Fruit fly (Drosophila melanogaster) whole organism, embryonic: ENCODE measurements around the gene mRpS10.

ENCODE experiments used
- Adf1 ChIP-seq: fragments of 200-800 bp; sonication (Bioruptor generic); IDR thresholded peaks from 2 replicates; pipeline ENCODE4 v1.3.6; 2022; ENCODE audit warnings: missing biosample characterization, missing genetic modification characterization
- Atf6 ChIP-seq: fragments of 200-800 bp; sonication (Bioruptor generic); IDR thresholded peaks from 2 replicates; pipeline ENCODE4 v1.3.6; 2022; ENCODE audit warnings: missing biosample characterization, missing genetic modification characterization
- BtbVII ChIP-seq: fragments of 200-800 bp; sonication (Bioruptor generic); optimal IDR thresholded peaks from 3 replicates; lab custom pipeline; 2017; ENCODE audit warnings: missing biosample characterization, mild to moderate bottlenecking, missing genetic modification characterization
- Bteb2 ChIP-seq: fragments of 200-800 bp; sonication (Bioruptor generic); optimal IDR thresholded peaks from 2 replicates; lab custom pipeline; 2016; ENCODE audit warnings: missing biosample characterization, missing genetic modification characterization
- CG10147 ChIP-seq: fragments of 200-800 bp; sonication (Bioruptor generic); optimal IDR thresholded peaks from 2 replicates; lab custom pipeline; 2019; ENCODE audit warnings: missing biosample characterization, mild to moderate bottlenecking, missing genetic modification characterization, moderate library complexity
- CG10543 ChIP-seq: fragments of 200-800 bp; sonication (Bioruptor generic); optimal IDR thresholded peaks from 3 replicates; lab custom pipeline; 2017; ENCODE audit warnings: missing biosample characterization, mild to moderate bottlenecking, missing genetic modification characterization, moderate library complexity
- CG12155 ChIP-seq: fragments of 200-800 bp; sonication (Bioruptor generic); optimal IDR thresholded peaks from 3 replicates; lab custom pipeline; 2016; ENCODE audit warnings: missing biosample characterization, missing genetic modification characterization
- CG13296 ChIP-seq: fragments of 200-800 bp; sonication (Bioruptor generic); optimal IDR thresholded peaks from 3 replicates; lab custom pipeline; 2018; ENCODE audit warnings: missing biosample characterization, mild to moderate bottlenecking, missing genetic modification characterization
- CG14667 ChIP-seq: fragments of 200-800 bp; sonication (Bioruptor generic); IDR thresholded peaks from 2 replicates; pipeline ENCODE4 v1.3.6; 2022; ENCODE audit warnings: missing biosample characterization, missing genetic modification characterization
- CG1529 ChIP-seq: fragments of 200-800 bp; sonication (Bioruptor generic); optimal IDR thresholded peaks from 3 replicates; lab custom pipeline; 2018; ENCODE audit warnings: missing biosample characterization, missing genetic modification characterization
- CG16779 ChIP-seq: fragments of 200-800 bp; sonication (Bioruptor generic); IDR thresholded peaks from 2 replicates; pipeline ENCODE4 v1.3.6; 2022; ENCODE audit warnings: missing biosample characterization, missing genetic modification characterization
- CG17612 ChIP-seq: fragments of 200-800 bp; sonication (Bioruptor generic); IDR thresholded peaks from 2 replicates; pipeline ENCODE4 v1.3.6; 2022; ENCODE audit warnings: missing biosample characterization, missing genetic modification characterization
- CG2120 ChIP-seq: fragments of 200-800 bp; sonication (Bioruptor generic); optimal IDR thresholded peaks from 3 replicates; lab custom pipeline; 2016; ENCODE audit warnings: missing biosample characterization, missing genetic modification characterization
- CG3407 ChIP-seq: fragments of 200-800 bp; sonication (Bioruptor generic); optimal IDR thresholded peaks from 2 replicates; lab custom pipeline; 2018; ENCODE audit warnings: missing biosample characterization, mild to moderate bottlenecking, missing genetic modification characterization
- CG4854 ChIP-seq: fragments of 200-800 bp; sonication (Bioruptor generic); optimal IDR thresholded peaks from 2 replicates; lab custom pipeline; 2016; ENCODE audit warnings: missing biosample characterization, missing genetic modification characterization, inconsistent platforms
- CG8290 ChIP-seq, 3 experiments: fragments of 200-800 bp; sonication (Bioruptor generic); optimal IDR thresholded peaks; 2 replicates each; lab custom pipeline; 2016 to 2019; ENCODE audit warnings: missing biosample characterization in 3 of 3, missing genetic modification characterization in 3 of 3, mild to moderate bottlenecking in 2 of 3, moderate library complexity in 1 of 3
- CkIIα-i1 ChIP-seq: fragments of 200-800 bp; sonication (Bioruptor generic); IDR thresholded peaks from 2 replicates; pipeline ENCODE4 v1.3.6; 2022; ENCODE audit warnings: missing biosample characterization, missing genetic modification characterization
- Dref ChIP-seq: fragments of 200-800 bp; sonication (Bioruptor generic); IDR thresholded peaks from 2 replicates; pipeline ENCODE4 v1.3.6; 2022; ENCODE audit warnings: missing biosample characterization, missing genetic modification characterization
- Fer3 ChIP-seq: fragments of 200-800 bp; sonication (Bioruptor generic); optimal IDR thresholded peaks from 2 replicates; lab custom pipeline; 2018; ENCODE audit warnings: missing biosample characterization, mild to moderate bottlenecking, missing genetic modification characterization, moderate library complexity
- H2.0 ChIP-seq: fragments of 200-800 bp; sonication (Bioruptor generic); IDR thresholded peaks from 2 replicates; pipeline ENCODE4 v1.3.6; 2022; ENCODE audit warnings: missing biosample characterization, missing genetic modification characterization
- Mad ChIP-seq: fragments of 200-800 bp; sonication (Bioruptor generic); optimal IDR thresholded peaks from 2 replicates; lab custom pipeline; 2016; ENCODE audit warnings: missing biosample characterization, missing genetic modification characterization
- Mes4 ChIP-seq: fragments of 200-800 bp; sonication (Bioruptor generic); optimal IDR thresholded peaks from 2 replicates; lab custom pipeline; 2016; ENCODE audit warnings: missing biosample characterization, missing genetic modification characterization
- Nf-YA ChIP-seq: fragments of 200-800 bp; sonication (Bioruptor generic); IDR thresholded peaks from 2 replicates; pipeline ENCODE4 v1.3.6; 2022; ENCODE audit warnings: missing biosample characterization, missing genetic modification characterization
- Pdp1 ChIP-seq, 2 experiments: fragments of 200-800 bp; sonication (Bioruptor generic); optimal IDR thresholded peaks; 3 replicates each; lab custom pipeline; 2016; ENCODE audit warnings: missing biosample characterization in 2 of 2, missing genetic modification characterization in 2 of 2, mild to moderate bottlenecking in 1 of 2, moderate library complexity in 1 of 2
- Six4 ChIP-seq: fragments of 200-800 bp; sonication (Bioruptor generic); optimal IDR thresholded peaks from 2 replicates; lab custom pipeline; 2016; ENCODE audit warnings: missing biosample characterization, missing genetic modification characterization
- TFAM ChIP-seq: fragments of 200-800 bp; sonication (Bioruptor generic); optimal IDR thresholded peaks from 2 replicates; lab custom pipeline; 2017; ENCODE audit warnings: missing biosample characterization, missing genetic modification characterization, inconsistent platforms
- Taf1 ChIP-seq: fragments of 200-800 bp; sonication (Bioruptor generic); IDR thresholded peaks from 2 replicates; pipeline ENCODE4 v1.3.6; 2022; ENCODE audit warnings: missing biosample characterization, missing genetic modification characterization
- bbx ChIP-seq: fragments of 200-800 bp; sonication (Bioruptor generic); IDR thresholded peaks from 2 replicates; pipeline ENCODE4 v1.3.6; 2022; ENCODE audit warnings: missing biosample characterization, missing genetic modification characterization; ENCODE audit not compliant: partially characterized antibody
- btn ChIP-seq: fragments of 200-800 bp; sonication (Bioruptor generic); optimal IDR thresholded peaks from 2 replicates; lab custom pipeline; 2016; ENCODE audit warnings: missing biosample characterization, missing genetic modification characterization
- cad ChIP-seq: fragments of >200 bp; optimal IDR thresholded peaks from 2 replicates; lab custom pipeline; 2017; ENCODE audit warnings: missing biosample characterization, missing genetic modification characterization
- chinmo ChIP-seq: fragments of 200-800 bp; sonication (Bioruptor generic); IDR thresholded peaks from 4 replicates; pipeline ENCODE4 v1.3.6; 2022; ENCODE audit warnings: missing biosample characterization, missing genetic modification characterization; ENCODE audit not compliant: partially characterized antibody
- ci ChIP-seq: fragments of 200-800 bp; sonication (Bioruptor generic); IDR thresholded peaks from 3 replicates; pipeline ENCODE4 v1.3.6; 2022; ENCODE audit warnings: missing biosample characterization, missing genetic modification characterization
- disco-r ChIP-seq: fragments of 200-800 bp; sonication (Bioruptor generic); optimal IDR thresholded peaks from 2 replicates; lab custom pipeline; 2016; ENCODE audit warnings: missing biosample characterization, missing genetic modification characterization
- dpn ChIP-seq, 2 experiments: fragments of 200-800 bp; sonication (Bioruptor generic); optimal IDR thresholded peaks; 3 replicates each; lab custom pipeline; 2016; ENCODE audit warnings: missing biosample characterization in 2 of 2, missing genetic modification characterization in 2 of 2
- gcm ChIP-seq: fragments of 200-800 bp; sonication (Bioruptor generic); optimal IDR thresholded peaks from 2 replicates; lab custom pipeline; 2019; ENCODE audit warnings: missing biosample characterization, mild to moderate bottlenecking, missing genetic modification characterization, moderate library complexity
- gt ChIP-seq: fragments of 200-800 bp; sonication (Bioruptor generic); IDR thresholded peaks from 2 replicates; pipeline ENCODE4 v1.3.6; 2022; ENCODE audit warnings: missing biosample characterization, missing genetic modification characterization
- hbn ChIP-seq: fragments of 200-800 bp; sonication (Bioruptor generic); IDR thresholded peaks from 2 replicates; pipeline ENCODE4 v1.3.6; 2022; ENCODE audit warnings: missing biosample characterization, missing genetic modification characterization; ENCODE audit not compliant: partially characterized antibody
- jing ChIP-seq: fragments of 200-800 bp; sonication (Bioruptor generic); optimal IDR thresholded peaks from 2 replicates; lab custom pipeline; 2018; ENCODE audit warnings: missing biosample characterization, mild to moderate bottlenecking, missing genetic modification characterization
- kay ChIP-seq: fragments of 200-800 bp; sonication (Bioruptor generic); optimal IDR thresholded peaks from 2 replicates; lab custom pipeline; 2016; ENCODE audit warnings: missing biosample characterization, missing genetic modification characterization
- nerfin-2 ChIP-seq: fragments of 200-800 bp; sonication (Bioruptor generic); IDR thresholded peaks from 2 replicates; pipeline ENCODE4 v1.3.6; 2022; ENCODE audit warnings: missing biosample characterization, missing genetic modification characterization; ENCODE audit not compliant: partially characterized antibody
- nom ChIP-seq: fragments of 200-800 bp; sonication (Bioruptor generic); optimal IDR thresholded peaks from 2 replicates; lab custom pipeline; 2017; ENCODE audit warnings: missing biosample characterization, missing genetic modification characterization, mild to moderate bottlenecking, moderate library complexity, missing genetic modification reagents
- oc ChIP-seq: fragments of 200-800 bp; sonication (Bioruptor generic); optimal IDR thresholded peaks from 2 replicates; lab custom pipeline; 2018; ENCODE audit warnings: missing biosample characterization, mild to moderate bottlenecking, missing genetic modification characterization, moderate library complexity
- p53 ChIP-seq: fragments of 200-800 bp; sonication (Bioruptor generic); optimal IDR thresholded peaks from 2 replicates; lab custom pipeline; 2016; ENCODE audit warnings: missing biosample characterization, missing genetic modification characterization
- phol ChIP-seq: fragments of 200-800 bp; sonication (Bioruptor generic); optimal IDR thresholded peaks from 3 replicates; lab custom pipeline; 2018; ENCODE audit warnings: missing biosample characterization, mild to moderate bottlenecking, missing genetic modification characterization, moderate library complexity
- prd ChIP-seq, 3 experiments: fragments of >200 bp in 2 of 3; fragments of 200-800 bp in 1 of 3; sonication (Bioruptor generic) in 1 of 3; optimal IDR thresholded peaks in 2 of 3; IDR thresholded peaks in 1 of 3; 2 replicates in 2 of 3; 3 replicates in 1 of 3; pipeline versions ENCODE4 v1.3.6 to Lab custom; 2017 to 2022; ENCODE audit warnings: missing biosample characterization in 1 of 3, missing genetic modification characterization in 1 of 3
- shn ChIP-seq: fragments of 200-800 bp; sonication (Bioruptor generic); optimal IDR thresholded peaks from 3 replicates; lab custom pipeline; 2016; ENCODE audit warnings: missing biosample characterization, missing genetic modification characterization
- sima ChIP-seq: fragments of 200-800 bp; sonication (Bioruptor generic); optimal IDR thresholded peaks from 2 replicates; lab custom pipeline; 2016; ENCODE audit warnings: missing biosample characterization, missing genetic modification characterization
- unpg ChIP-seq: fragments of 200-800 bp; sonication (Bioruptor generic); optimal IDR thresholded peaks from 3 replicates; lab custom pipeline; 2018; ENCODE audit warnings: missing biosample characterization, mild to moderate bottlenecking, missing genetic modification characterization, moderate library complexity

Gene mRpS10

dm6 chr3R:15218824-15219576 is 10.5 kb upstream of the mRpS10 start, which contains the start of the genes SIDL and CG12241 (continued):
- TF ChIP-seq gt (GFP tag; lab: Robert Waterston, UW), result peak; percentile 76
- TF ChIP-seq jing (GFP tag; lab: Kevin White, UChicago), result no peak
- peak; percentile 65 for TF ChIP-seq Six4
- TF ChIP-seq CG10147, result peak; percentile 73
- TF ChIP-seq Dref (GFP tag; lab: Robert Waterston, UW), result peak; percentile 68
- no peak for TF ChIP-seq cad (GFP tag; lab: Kevin White, UChicago)
- peak; percentile 73 for TF ChIP-seq CG4854
- TF ChIP-seq Atf6, result peak; percentile 58
- no peak for TF ChIP-seq prd (optimal IDR thresholded peaks at IDR 0.05; lab: Kevin White, UChicago)
- TF ChIP-seq prd (GFP tag; IDR thresholded peaks at IDR 0.05; lab: Robert Waterston, UW), result peak; percentile 96
- peak; percentile 82 for TF ChIP-seq phol (tag; lab: Kevin White, UChicago)
- peak; percentile 21 for TF ChIP-seq shn (GFP tag; lab: Kevin White, UChicago)
- TF ChIP-seq Bteb2 (GFP tag; lab: Kevin White, UChicago), result peak; percentile 63
- TF ChIP-seq hbn (GFP tag; lab: Robert Waterston, UW), result no peak; the same call in none of the 2 replicates
- peak; percentile 79 for TF ChIP-seq CG13296 (GFP tag; lab: Kevin White, UChicago)
- TF ChIP-seq ci (GFP tag; lab: Robert Waterston, UW), result no peak
- TF ChIP-seq chinmo, result no peak
- peak; percentile 82 for TF ChIP-seq BtbVII (GFP tag; lab: Kevin White, UChicago)
- TF ChIP-seq Adf1 (GFP tag; lab: Robert Waterston, UW), result peak; percentile 23; the same call in 1 of the 2 replicates
- TF ChIP-seq Mad, result no peak
- no peak for TF ChIP-seq TFAM (GFP tag; lab: Kevin White, UChicago)
- TF ChIP-seq btn, result peak; percentile 37
- TF ChIP-seq CG1529, result no peak
- peak; percentile 84 for TF ChIP-seq CG2120 (GFP tag; lab: Kevin White, UChicago)
- TF ChIP-seq Pdp1 (GFP tag; optimal IDR thresholded peaks at IDR 0.05; lab: Kevin White, UChicago), result peak; percentile 81 to 90
- TF ChIP-seq nerfin-2, result no peak
- no peak for TF ChIP-seq bbx (GFP tag; lab: Robert Waterston, UW)
- peak; percentile 87 for TF ChIP-seq CG17612 (GFP tag; lab: Robert Waterston, UW)
- TF ChIP-seq kay (GFP tag; lab: Kevin White, UChicago), result peak; percentile 69
- TF ChIP-seq CG3407 (GFP tag; lab: Kevin White, UChicago), result peak; percentile 44
- TF ChIP-seq CkIIα-i1 (GFP tag; lab: Robert Waterston, UW), result no peak
- TF ChIP-seq unpg (GFP tag; lab: Kevin White, UChicago), result peak; percentile 66
- TF ChIP-seq gcm (GFP tag; lab: Kevin White, UChicago), result peak; percentile 46
- no peak for TF ChIP-seq disco-r (GFP tag; lab: Kevin White, UChicago)
- TF ChIP-seq oc (tag; lab: Kevin White, UChicago), result no peak
- TF ChIP-seq H2.0 (GFP tag; lab: Robert Waterston, UW), result 0 out of 2 replicates have a peak, but pooled peaks have one; percentile 13
- peak; percentile 60 for TF ChIP-seq CG12155 (GFP tag; lab: Kevin White, UChicago)
- TF ChIP-seq CG16779 (GFP tag; lab: Robert Waterston, UW), result peak; percentile 81
- peak; percentile 63 for TF ChIP-seq sima
- TF ChIP-seq Mes4 (GFP tag; lab: Kevin White, UChicago), result peak; percentile 22
- TF ChIP-seq Nf-YA (GFP tag; lab: Robert Waterston, UW), result peak; percentile 84
- peak; percentile 75 for TF ChIP-seq nom
- TF ChIP-seq CG14667 (GFP tag; lab: Robert Waterston, UW), result peak; percentile 94
- peak; percentile 73 to 87 for TF ChIP-seq dpn (GFP tag; optimal IDR thresholded peaks at IDR 0.05; lab: Kevin White, UChicago)
- peak; percentile 93 for TF ChIP-seq Taf1 (GFP tag; lab: Robert Waterston, UW)
- peak; percentile 2 for TF ChIP-seq CG10543
- TF ChIP-seq CG8290 (GFP tag; optimal IDR thresholded peaks at IDR 0.05; lab: Kevin White, UChicago), result no peak
- TF ChIP-seq CG8290 (tag; optimal IDR thresholded peaks at IDR 0.05; lab: Kevin White, UChicago), result no peak
- no peak for TF ChIP-seq p53 (GFP tag; lab: Kevin White, UChicago)
- TF ChIP-seq Fer3 (tag; lab: Kevin White, UChicago), result peak; percentile 86
